Fruit fly (Drosophila melanogaster): ENCODE measurements around the gene Dsk.
A peak's percentile ranks its signal among the peaks of the same experiment; 100 is the strongest.

The Dsk gene

dm6 chr3R:4197055-4197454 lies 7.0 kb upstream of the Dsk start, which contains the start of gene beta-Man (continued):
- TF ChIP-seq hkb (optimal IDR thresholded peaks at IDR 0.05) (no peak), hkb (GFP tag; IDR thresholded peaks at IDR 0.05) (0 out of 2 replicates have a peak, but pooled peaks have one; percentile 21), ttk (GFP tag; IDR thresholded peaks at IDR 0.05) (no peak), Dfd (GFP tag; optimal IDR thresholded peaks at IDR 0.05) (no peak), gfzf (GFP tag; optimal IDR thresholded peaks at IDR 0.05) (peak; percentile 66), Bgb (GFP tag; IDR thresholded peaks at IDR 0.05; ENCODE audit: partially characterized antibody) (peak; percentile 61; the same call in 1 of the 2 replicates), CrebB (tag; optimal IDR thresholded peaks at IDR 0.05) (peak; percentile 12), CG9797 (GFP tag; optimal IDR thresholded peaks at IDR 0.05) (peak; percentile 9), sug (tag; optimal IDR thresholded peaks at IDR 0.05) (peak; percentile 36), danr (GFP tag; IDR thresholded peaks at IDR 0.05) (no peak), CG2712 (tag; optimal IDR thresholded peaks at IDR 0.05) (peak; percentile 8), E2f2 (GFP tag; IDR thresholded peaks at IDR 0.05) (peak; percentile 34; the same call in 1 of the 2 replicates), CG1024 (GFP tag; IDR thresholded peaks at IDR 0.05) (no peak), CG4707 (GFP tag; optimal IDR thresholded peaks at IDR 0.05) (no peak), CG34224 (GFP tag; IDR thresholded peaks at IDR 0.05; ENCODE audit: partially characterized antibody) (peak; percentile 27; the same call in 1 of the 3 replicates), inv (GFP tag; IDR thresholded peaks at IDR 0.05; ENCODE audit: partially characterized antibody) (peak; percentile 22; the same call in 1 of the 2 replicates), CG13287 (GFP tag; IDR thresholded peaks at IDR 0.05; ENCODE audit: partially characterized antibody) (peak; percentile 47; the same call in 1 of the 2 replicates), Drgx (GFP tag; IDR thresholded peaks at IDR 0.05) (no peak), chinmo (GFP tag; IDR thresholded peaks at IDR 0.05; ENCODE audit: partially characterized antibody) (0 out of 4 replicates have a peak, but pooled peaks have one; percentile 30), bsh (GFP tag; optimal IDR thresholded peaks at IDR 0.05) (no peak), kay (GFP tag; optimal IDR thresholded peaks at IDR 0.05) (peak; percentile 46), HmgZ (tag; optimal IDR thresholded peaks at IDR 0.05) (peak; percentile 50), CG7963 (GFP tag; IDR thresholded peaks at IDR 0.05; ENCODE audit: partially characterized antibody) (peak; percentile 55; the same call in 2 of the 3 replicates), CG16813 (GFP tag; IDR thresholded peaks at IDR 0.05; ENCODE audit: partially characterized antibody) (peak; percentile 57; the same call in 2 of the 3 replicates), CG15514 (GFP tag; optimal IDR thresholded peaks at IDR 0.05) (peak; percentile 98), CG8290 (GFP tag; optimal IDR thresholded peaks at IDR 0.05) (peak; percentile 33), CG8290 (tag; optimal IDR thresholded peaks at IDR 0.05) (peak in 1 of 2 experiments; percentile 60), Dref (GFP tag; IDR thresholded peaks at IDR 0.05) (peak; percentile 57), chif (GFP tag; optimal IDR thresholded peaks at IDR 0.05) (no peak), Opbp (GFP tag; IDR thresholded peaks at IDR 0.05; ENCODE audit: partially characterized antibody) (peak; percentile 73; the same call in 2 of the 3 replicates), CG9437 (GFP tag; optimal IDR thresholded peaks at IDR 0.05) (peak; percentile 98), CG10979 (tag; optimal IDR thresholded peaks at IDR 0.05) (no peak), Blimp-1 (GFP tag; optimal IDR thresholded peaks at IDR 0.05) (peak; percentile 75), Scr (GFP tag; IDR thresholded peaks at IDR 0.05; ENCODE audit: partially characterized antibody) (peak; percentile 34), ato (GFP tag; IDR thresholded peaks at IDR 0.05; ENCODE audit: partially characterized antibody) (0 out of 2 replicates have a peak, but pooled peaks have one; percentile 44), bbx (GFP tag; IDR thresholded peaks at IDR 0.05; ENCODE audit: partially characterized antibody) (peak; percentile 54), Poxn (GFP tag; IDR thresholded peaks at IDR 0.05) (no peak), CTCF (GFP tag; optimal IDR thresholded peaks at IDR 0.05) (no peak), Ets65A (GFP tag) (no peak), CG9727 (GFP tag; optimal IDR thresholded peaks at IDR 0.05) (no peak), knrl (GFP tag; IDR thresholded peaks at IDR 0.05; ENCODE audit: partially characterized antibody) (peak; percentile 53), Sry-δ (GFP tag; optimal IDR thresholded peaks at IDR 0.05) (peak; percentile 51), Xrp1 (GFP tag; IDR thresholded peaks at IDR 0.05) (no peak), Adf1 (GFP tag; IDR thresholded peaks at IDR 0.05) (no peak), Ets97D (GFP tag; optimal IDR thresholded peaks at IDR 0.05) (peak; percentile 28), Deaf1 (tag; optimal IDR thresholded peaks at IDR 0.05) (peak; percentile 97), Lim3 (GFP tag; IDR thresholded peaks at IDR 0.05) (no peak), Med (GFP tag) (peak; percentile 29), otp (GFP tag; IDR thresholded peaks at IDR 0.05) (no peak), caup (GFP tag; optimal IDR thresholded peaks at IDR 0.05; ENCODE audit: severe bottlenecking) (no peak)

All from whole organism, embryonic.